Fruit fly (Drosophila melanogaster): ENCODE data around the gene CG42467.

Gene CG42467

dm6 chr2L:3748691-3749090, 47.6 kb downstream of the CG42467 start (continued):
- TF ChIP-seq slbo (GFP tag; IDR thresholded peaks at IDR 0.05) (0 out of 2 replicates have a peak, but pooled peaks have one; percentile 46), pan (optimal IDR thresholded peaks at IDR 0.05) (no peak), pan (GFP tag; optimal IDR thresholded peaks at IDR 0.05 in 1 of 2, IDR thresholded peaks at IDR 0.05 in 1 of 2) (peak in 1 of 2 experiments; percentile 44), sens (GFP tag) (peak; percentile 77), lab (GFP tag; optimal IDR thresholded peaks at IDR 0.05) (peak; percentile 63), CG32767 (GFP tag; IDR thresholded peaks at IDR 0.05) (no peak), chm (GFP tag; IDR thresholded peaks at IDR 0.05) (0 out of 2 replicates have a peak, but pooled peaks have one; percentile 25), E2f1 (GFP tag; IDR thresholded peaks at IDR 0.05) (no peak; the same call in 1 of the 2 replicates), Hr51 (GFP tag; optimal IDR thresholded peaks at IDR 0.05) (peak; percentile 25 to 26), ERR (GFP tag; optimal IDR thresholded peaks at IDR 0.05) (no peak), CG3847 (GFP tag; IDR thresholded peaks at IDR 0.05) (0 out of 2 replicates have a peak, but pooled peaks have one; percentile 9), Camta (GFP tag; optimal IDR thresholded peaks at IDR 0.05) (no peak), dmrt99B (tag; optimal IDR thresholded peaks at IDR 0.05) (peak; percentile 15), dpn (GFP tag; optimal IDR thresholded peaks at IDR 0.05) (peak in 1 of 2 experiments; percentile 40), HmgZ (tag; optimal IDR thresholded peaks at IDR 0.05) (no peak), CG6791 (GFP tag; IDR thresholded peaks at IDR 0.05; ENCODE audit: partially characterized antibody) (no peak), CG10565 (GFP tag; optimal IDR thresholded peaks at IDR 0.05) (no peak), CG32532 (GFP tag; IDR thresholded peaks at IDR 0.05) (peak; percentile 58; the same call in 1 of the 2 replicates), Fer3 (tag; optimal IDR thresholded peaks at IDR 0.05) (peak; percentile 13), ttk (GFP tag; IDR thresholded peaks at IDR 0.05) (0 out of 2 replicates have a peak, but pooled peaks have one; percentile 18), odd (GFP tag; optimal IDR thresholded peaks at IDR 0.05) (peak; percentile 7), CG13296 (GFP tag; optimal IDR thresholded peaks at IDR 0.05) (peak; percentile 16), Hsf (GFP tag; optimal IDR thresholded peaks at IDR 0.05) (peak; percentile 2), Hmr (GFP tag; optimal IDR thresholded peaks at IDR 0.05) (peak; percentile 41), PHDP (tag; optimal IDR thresholded peaks at IDR 0.05) (peak; percentile 40), Rfx (GFP tag; IDR thresholded peaks at IDR 0.05) (peak; percentile 49), CTCF (GFP tag; optimal IDR thresholded peaks at IDR 0.05) (peak; percentile 49), lov (optimal IDR thresholded peaks at IDR 0.05) (no peak), lov (GFP tag; IDR thresholded peaks at IDR 0.05) (no peak), CG12744 (GFP tag; optimal IDR thresholded peaks at IDR 0.05) (peak; percentile 8), cwo (GFP tag; optimal IDR thresholded peaks at IDR 0.05) (no peak), bcd (GFP tag; optimal IDR thresholded peaks at IDR 0.05) (peak; percentile 17), Ets97D (GFP tag; optimal IDR thresholded peaks at IDR 0.05) (peak; percentile 85), Xbp1 (GFP tag; optimal IDR thresholded peaks at IDR 0.05) (peak; percentile 21), row (GFP tag; IDR thresholded peaks at IDR 0.05) (peak; percentile 41; the same call in 2 of the 3 replicates), dysf (GFP tag; IDR thresholded peaks at IDR 0.05) (0 out of 3 replicates have a peak, but pooled peaks have one; percentile 24), CG1024 (GFP tag; IDR thresholded peaks at IDR 0.05) (0 out of 2 replicates have a peak, but pooled peaks have one; percentile 9), scrt (GFP tag; optimal IDR thresholded peaks at IDR 0.05) (peak; percentile 17), CG13424 (tag; optimal IDR thresholded peaks at IDR 0.05) (peak; percentile 2), CG11398 (GFP tag; optimal IDR thresholded peaks at IDR 0.05) (no peak), Dref (GFP tag; IDR thresholded peaks at IDR 0.05) (no peak), CG6854 (GFP tag; optimal IDR thresholded peaks at IDR 0.05) (peak; percentile 2), CG2120 (GFP tag; optimal IDR thresholded peaks at IDR 0.05) (peak; percentile 49), CG18599 (GFP tag; optimal IDR thresholded peaks at IDR 0.05) (peak; percentile 66), CG1529 (GFP tag; optimal IDR thresholded peaks at IDR 0.05) (no peak), Hand (GFP tag; optimal IDR thresholded peaks at IDR 0.05) (peak; percentile 6), CG18262 (tag; optimal IDR thresholded peaks at IDR 0.05) (no peak), ranshi (GFP tag; IDR thresholded peaks at IDR 0.05) (peak; percentile 21; the same call in 1 of the 2 replicates), wek (GFP tag; optimal IDR thresholded peaks at IDR 0.05) (no peak), pnt (GFP tag; optimal IDR thresholded peaks at IDR 0.05) (no peak), eyg (GFP tag; optimal IDR thresholded peaks at IDR 0.05) (peak; percentile 3)

Measured in whole organism, embryonic.